Fruit fly (Drosophila melanogaster) whole organism, embryonic: ENCODE measurements around the gene cic.

Source experiments
- ATbp ChIP-seq: fragments of 200-800 bp; sonication (Bioruptor generic); optimal IDR thresholded peaks from 2 replicates; lab custom pipeline; 2017; ENCODE audit warnings: missing biosample characterization, mild to moderate bottlenecking, missing genetic modification characterization, missing genetic modification reagents
- B-H1 ChIP-seq: fragments of 200-800 bp; sonication (Bioruptor generic); IDR thresholded peaks from 3 replicates; pipeline ENCODE4 v1.3.6; 2022; ENCODE audit warnings: missing biosample characterization, missing genetic modification characterization
- CG10147 ChIP-seq: fragments of 200-800 bp; sonication (Bioruptor generic); optimal IDR thresholded peaks from 2 replicates; lab custom pipeline; 2019; ENCODE audit warnings: missing biosample characterization, mild to moderate bottlenecking, missing genetic modification characterization, moderate library complexity
- CG10366 ChIP-seq: fragments of 200-800 bp; sonication (Bioruptor generic); IDR thresholded peaks from 2 replicates; pipeline ENCODE4 v1.3.6; 2022; ENCODE audit warnings: missing biosample characterization, missing genetic modification characterization
- CG10543 ChIP-seq: fragments of 200-800 bp; sonication (Bioruptor generic); optimal IDR thresholded peaks from 3 replicates; lab custom pipeline; 2017; ENCODE audit warnings: missing biosample characterization, mild to moderate bottlenecking, missing genetic modification characterization, moderate library complexity
- CG10565 ChIP-seq: fragments of 200-800 bp; sonication (Bioruptor generic); optimal IDR thresholded peaks from 3 replicates; lab custom pipeline; 2016; ENCODE audit warnings: missing biosample characterization, mild to moderate bottlenecking, missing genetic modification characterization
- CG1233 ChIP-seq: fragments of 200-800 bp; sonication (Bioruptor generic); optimal IDR thresholded peaks from 4 replicates; lab custom pipeline; 2018; ENCODE audit warnings: missing biosample characterization, mild to moderate bottlenecking, missing genetic modification characterization
- CG17186 ChIP-seq: fragments of 200-800 bp; sonication (Bioruptor generic); optimal IDR thresholded peaks from 3 replicates; lab custom pipeline; 2017; ENCODE audit warnings: missing biosample characterization, missing genetic modification reagents, missing genetic modification characterization
- CG17912 ChIP-seq: fragments of 200-800 bp; sonication (Bioruptor generic); optimal IDR thresholded peaks from 2 replicates; lab custom pipeline; 2018; ENCODE audit warnings: missing biosample characterization, mild to moderate bottlenecking, missing genetic modification characterization
- CG18476 ChIP-seq: fragments of 200-800 bp; sonication (Bioruptor generic); optimal IDR thresholded peaks from 2 replicates; lab custom pipeline; 2016; ENCODE audit warnings: missing biosample characterization, mild to moderate bottlenecking, missing genetic modification characterization
- CG2129 ChIP-seq: fragments of 200-800 bp; sonication (Bioruptor generic); IDR thresholded peaks from 2 replicates; pipeline ENCODE4 v1.3.6; 2022; ENCODE audit warnings: missing biosample characterization, missing genetic modification characterization; ENCODE audit not compliant: partially characterized antibody
- CG2875 ChIP-seq: fragments of 200-800 bp; sonication (Bioruptor generic); optimal IDR thresholded peaks from 2 replicates; lab custom pipeline; 2017; ENCODE audit warnings: missing biosample characterization, mild to moderate bottlenecking, missing genetic modification characterization, missing genetic modification reagents
- CG3163 ChIP-seq: fragments of 200-800 bp; sonication (Bioruptor generic); optimal IDR thresholded peaks from 3 replicates; lab custom pipeline; 2016; ENCODE audit warnings: missing biosample characterization, missing genetic modification characterization
- CG33213 ChIP-seq: fragments of 200-800 bp; sonication (Bioruptor generic); optimal IDR thresholded peaks from 3 replicates; lab custom pipeline; 2016; ENCODE audit warnings: missing biosample characterization, missing genetic modification characterization
- CG34376 ChIP-seq: fragments of 200-800 bp; sonication (Bioruptor generic); optimal IDR thresholded peaks from 2 replicates; lab custom pipeline; 2018; ENCODE audit warnings: missing biosample characterization, mild to moderate bottlenecking, missing genetic modification characterization
- CG3995 ChIP-seq: fragments of 200-800 bp; sonication (Bioruptor generic); optimal IDR thresholded peaks from 3 replicates; lab custom pipeline; 2016; ENCODE audit warnings: missing biosample characterization, missing genetic modification characterization
- CG4404 ChIP-seq: fragments of 200-800 bp; sonication (Bioruptor generic); IDR thresholded peaks from 2 replicates; pipeline ENCODE4 v1.3.6; 2022; ENCODE audit warnings: missing biosample characterization, missing genetic modification characterization
- CG8089 ChIP-seq: fragments of 200-800 bp; sonication (Bioruptor generic); optimal IDR thresholded peaks from 3 replicates; lab custom pipeline; 2016; ENCODE audit warnings: missing biosample characterization, missing genetic modification characterization
- CG8290 ChIP-seq, 3 experiments: fragments of 200-800 bp; sonication (Bioruptor generic); optimal IDR thresholded peaks; 2 replicates each; lab custom pipeline; 2016 to 2019; ENCODE audit warnings: missing biosample characterization in 3 of 3, missing genetic modification characterization in 3 of 3, mild to moderate bottlenecking in 2 of 3, moderate library complexity in 1 of 3
- CTCF ChIP-seq: fragments of 200-800 bp; sonication (Bioruptor generic); optimal IDR thresholded peaks from 2 replicates; lab custom pipeline; 2017; ENCODE audit warnings: missing biosample characterization, mild to moderate bottlenecking, missing genetic modification characterization, moderate library complexity
- Chrac-16 ChIP-seq: fragments of 200-800 bp; sonication (Bioruptor generic); optimal IDR thresholded peaks from 3 replicates; lab custom pipeline; 2016; ENCODE audit warnings: missing biosample characterization, missing genetic modification characterization
- Eip74EF ChIP-seq, 2 experiments: fragments of 200-800 bp in 1 of 2; fragments of >200 bp in 1 of 2; sonication (Bioruptor generic) in 1 of 2; optimal IDR thresholded peaks; 2 replicates each; lab custom pipeline; 2017 to 2019; ENCODE audit warnings: missing biosample characterization in 2 of 2, missing genetic modification characterization in 2 of 2, mild to moderate bottlenecking in 1 of 2, moderate library complexity in 1 of 2
- Fer1 ChIP-seq: fragments of 200-800 bp; sonication (Bioruptor generic); optimal IDR thresholded peaks from 2 replicates; lab custom pipeline; 2017; ENCODE audit warnings: missing biosample characterization, mild to moderate bottlenecking, missing genetic modification characterization
- Gsc ChIP-seq: fragments of 200-800 bp; sonication (Bioruptor generic); IDR thresholded peaks from 2 replicates; pipeline ENCODE4 v1.3.6; 2022; ENCODE audit warnings: missing biosample characterization, missing genetic modification characterization
- Gug ChIP-seq: fragments of 200-800 bp; sonication (Bioruptor generic); IDR thresholded peaks from 4 replicates; pipeline ENCODE4 v1.3.6; 2022; ENCODE audit warnings: missing biosample characterization, missing genetic modification characterization
- H2.0 ChIP-seq: fragments of 200-800 bp; sonication (Bioruptor generic); IDR thresholded peaks from 2 replicates; pipeline ENCODE4 v1.3.6; 2022; ENCODE audit warnings: missing biosample characterization, missing genetic modification characterization
- HLH4C ChIP-seq: fragments of 200-800 bp; sonication (Bioruptor generic); IDR thresholded peaks from 3 replicates; pipeline ENCODE4 v1.3.6; 2022; ENCODE audit warnings: missing biosample characterization, missing genetic modification characterization; ENCODE audit not compliant: partially characterized antibody
- Rfx ChIP-seq: fragments of 200-800 bp; sonication (Bioruptor generic); IDR thresholded peaks from 2 replicates; pipeline ENCODE4 v1.3.6; 2022; ENCODE audit warnings: missing biosample characterization, missing genetic modification characterization
- Taf1 ChIP-seq: fragments of 200-800 bp; sonication (Bioruptor generic); IDR thresholded peaks from 2 replicates; pipeline ENCODE4 v1.3.6; 2022; ENCODE audit warnings: missing biosample characterization, missing genetic modification characterization
- ara ChIP-seq: fragments of 200-800 bp; sonication (Bioruptor generic); IDR thresholded peaks from 2 replicates; pipeline ENCODE4 v1.3.6; 2022; ENCODE audit warnings: missing biosample characterization, missing genetic modification characterization
- bbx ChIP-seq: fragments of 200-800 bp; sonication (Bioruptor generic); IDR thresholded peaks from 2 replicates; pipeline ENCODE4 v1.3.6; 2022; ENCODE audit warnings: missing biosample characterization, missing genetic modification characterization; ENCODE audit not compliant: partially characterized antibody
- btn ChIP-seq: fragments of 200-800 bp; sonication (Bioruptor generic); optimal IDR thresholded peaks from 2 replicates; lab custom pipeline; 2016; ENCODE audit warnings: missing biosample characterization, missing genetic modification characterization
- crc ChIP-seq: fragments of 200-800 bp; sonication (Bioruptor generic); optimal IDR thresholded peaks from 2 replicates; lab custom pipeline; 2016; ENCODE audit warnings: missing biosample characterization, missing genetic modification characterization
- croc ChIP-seq: fragments of 200-800 bp; sonication (Bioruptor generic); conservative IDR thresholded peaks from 3 replicates; pipeline ENCODE4 v1.3.6; 2022; ENCODE audit warnings: missing biosample characterization, missing genetic modification characterization
- dysf ChIP-seq: fragments of 200-800 bp; sonication (Bioruptor generic); IDR thresholded peaks from 3 replicates; pipeline ENCODE4 v1.3.6; 2022; ENCODE audit warnings: missing biosample characterization, missing genetic modification characterization
- fd64A ChIP-seq: fragments of 200-800 bp; sonication (Bioruptor generic); optimal IDR thresholded peaks from 3 replicates; lab custom pipeline; 2018; ENCODE audit warnings: missing biosample characterization, mild to moderate bottlenecking, missing genetic modification characterization
- gem ChIP-seq: fragments of 200-800 bp; sonication (Bioruptor generic); optimal IDR thresholded peaks from 2 replicates; lab custom pipeline; 2019; ENCODE audit warnings: missing biosample characterization, mild to moderate bottlenecking, missing genetic modification characterization, moderate library complexity
- gsb-n ChIP-seq: fragments of 200-800 bp; sonication (Bioruptor generic); optimal IDR thresholded peaks from 3 replicates; lab custom pipeline; 2018; ENCODE audit warnings: missing biosample characterization, mild to moderate bottlenecking, missing genetic modification characterization
- jumu ChIP-seq: fragments of 200-800 bp; sonication (Bioruptor generic); optimal IDR thresholded peaks from 3 replicates; lab custom pipeline; 2016; ENCODE audit warnings: missing biosample characterization, missing genetic modification characterization
- maf-S ChIP-seq: fragments of 200-800 bp; sonication (Bioruptor generic); optimal IDR thresholded peaks from 2 replicates; lab custom pipeline; 2016; ENCODE audit warnings: missing biosample characterization, missing genetic modification characterization
- mam ChIP-seq: fragments of 200-800 bp; sonication (Bioruptor generic); optimal IDR thresholded peaks from 3 replicates; lab custom pipeline; 2016; ENCODE audit warnings: missing biosample characterization, missing genetic modification characterization
- odd ChIP-seq: fragments of 200-800 bp; sonication (Bioruptor generic); optimal IDR thresholded peaks from 2 replicates; lab custom pipeline; 2017; ENCODE audit warnings: missing biosample characterization, mild to moderate bottlenecking, missing genetic modification characterization
- onecut ChIP-seq: fragments of 200-800 bp; sonication (Bioruptor generic); IDR thresholded peaks from 2 replicates; pipeline ENCODE4 v1.3.6; 2022; ENCODE audit warnings: missing biosample characterization, missing genetic modification characterization
- rib ChIP-seq: fragments of 200-800 bp; sonication (Bioruptor generic); IDR thresholded peaks from 2 replicates; pipeline ENCODE4 v1.3.6; 2022; ENCODE audit warnings: missing biosample characterization, missing genetic modification characterization
- run ChIP-seq: fragments of 200-800 bp; sonication (Bioruptor generic); optimal IDR thresholded peaks from 3 replicates; lab custom pipeline; 2018; ENCODE audit warnings: missing biosample characterization, mild to moderate bottlenecking, missing genetic modification characterization
- seq ChIP-seq: fragments of 200-800 bp; sonication (Bioruptor generic); IDR thresholded peaks from 2 replicates; pipeline ENCODE4 v1.3.6; 2022; ENCODE audit warnings: missing biosample characterization, missing genetic modification characterization
- sr ChIP-seq: fragments of 200-800 bp; sonication (Bioruptor generic); IDR thresholded peaks from 3 replicates; pipeline ENCODE4 v1.3.6; 2022; ENCODE audit warnings: missing biosample characterization, missing genetic modification characterization
- stc ChIP-seq: fragments of 200-800 bp; sonication (Bioruptor generic); IDR thresholded peaks from 2 replicates; pipeline ENCODE4 v1.3.6; 2022; ENCODE audit warnings: missing biosample characterization, missing genetic modification characterization
- tap ChIP-seq: fragments of 200-800 bp; optimal IDR thresholded peaks from 3 replicates; lab custom pipeline; 2019; ENCODE audit warnings: missing biosample characterization, mild to moderate bottlenecking, missing genetic modification characterization, moderate library complexity
- ttk ChIP-seq: fragments of 200-800 bp; sonication (Bioruptor generic); IDR thresholded peaks from 2 replicates; pipeline ENCODE4 v2.1.2; 2022; ENCODE audit warnings: missing biosample characterization, missing genetic modification characterization
- twi ChIP-seq: fragments of 200-800 bp; optimal IDR thresholded peaks from 2 replicates; lab custom pipeline; 2019; ENCODE audit warnings: missing biosample characterization, mild to moderate bottlenecking, missing genetic modification characterization, moderate library complexity
- zf30C ChIP-seq: fragments of 200-800 bp; sonication (Bioruptor generic); optimal IDR thresholded peaks from 3 replicates; lab custom pipeline; 2018; ENCODE audit warnings: missing biosample characterization, mild to moderate bottlenecking, missing genetic modification characterization

Gene cic

DNA sequence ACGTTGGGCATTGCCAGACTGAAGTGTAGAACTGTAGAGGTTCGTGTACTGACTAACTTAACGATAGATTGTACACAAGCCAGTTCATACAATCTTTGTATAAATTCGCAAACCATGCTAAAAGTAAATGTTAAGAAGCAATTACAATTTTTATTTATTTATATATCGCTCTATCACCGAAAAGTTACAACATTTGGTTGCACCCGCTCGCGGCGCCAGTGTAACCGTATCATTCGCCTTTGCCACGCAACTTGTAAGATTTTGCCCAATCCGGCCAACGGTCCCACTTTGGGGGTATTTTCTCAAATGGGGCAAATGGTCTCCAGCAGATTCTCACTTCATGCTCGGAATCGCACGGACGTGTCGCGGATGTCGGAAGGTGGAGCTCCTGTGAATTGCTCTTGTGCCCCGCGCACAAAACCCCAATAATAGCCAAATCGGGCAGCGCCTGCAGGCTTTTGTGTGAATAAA lies at the start of gene cic (continued):
- TF ChIP-seq CG4404 (GFP tag; lab: Robert Waterston, UW) (no peak), run (tag; lab: Kevin White, UChicago) (no peak), CG1233 (GFP tag; lab: Kevin White, UChicago) (no peak), stc (0 out of 2 replicates have a peak, but pooled peaks have one; percentile 24), CG17912 (GFP tag; lab: Kevin White, UChicago) (peak; percentile 23), Fer1 (no peak), ATbp (GFP tag; lab: Kevin White, UChicago) (no peak), rib (GFP tag; lab: Robert Waterston, UW) (peak; percentile 55), odd (no peak), Rfx (GFP tag; lab: Robert Waterston, UW) (0 out of 2 replicates have a peak, but pooled peaks have one; percentile 9), CG18476 (no peak), Gug (GFP tag; lab: Robert Waterston, UW) (no peak), CG33213 (peak; percentile 82), sr (GFP tag; lab: Robert Waterston, UW) (no peak), CG10543 (GFP tag; lab: Kevin White, UChicago) (peak; percentile 45), CG10366 (GFP tag; lab: Robert Waterston, UW) (no peak), btn (GFP tag; lab: Kevin White, UChicago) (no peak), mam (GFP tag; lab: Kevin White, UChicago) (no peak), Chrac-16 (no peak), dysf (GFP tag; lab: Robert Waterston, UW) (no peak), CG10565 (no peak), onecut (no peak), zf30C (GFP tag; lab: Kevin White, UChicago) (no peak), CG8290 (GFP tag; optimal IDR thresholded peaks at IDR 0.05; lab: Kevin White, UChicago) (no peak), CG8290 (tag; optimal IDR thresholded peaks at IDR 0.05; lab: Kevin White, UChicago) (peak in 1 of 2 experiments; percentile 5), CG17186 (no peak), CG10147 (GFP tag; lab: Kevin White, UChicago) (no peak), CTCF (GFP tag; lab: Kevin White, UChicago) (peak; percentile 59), CG8089 (no peak), bbx (GFP tag; lab: Robert Waterston, UW) (peak; percentile 39), maf-S (no peak), fd64A (GFP tag; lab: Kevin White, UChicago) (no peak), crc (GFP tag; lab: Kevin White, UChicago) (no peak), gsb-n (no peak), CG3995 (no peak), ttk (GFP tag; lab: Robert Waterston, UW) (no peak), seq (no peak), CG2875 (GFP tag; lab: Kevin White, UChicago) (no peak), croc (no peak), HLH4C (GFP tag; lab: Robert Waterston, UW) (no peak; the same call in none of the 3 replicates), Eip74EF (GFP tag; optimal IDR thresholded peaks at IDR 0.05; lab: Kevin White, UChicago) (no peak), Gsc (GFP tag; lab: Robert Waterston, UW) (no peak), tap (tag; lab: Kevin White, UChicago) (no peak), ara (GFP tag; lab: Robert Waterston, UW) (peak; percentile 31), CG3163 (no peak), jumu (no peak), H2.0 (GFP tag; lab: Robert Waterston, UW) (no peak), CG34376 (GFP tag; lab: Kevin White, UChicago) (no peak), CG2129 (GFP tag; lab: Robert Waterston, UW) (no peak), Taf1 (GFP tag; lab: Robert Waterston, UW) (no peak), B-H1 (GFP tag; lab: Robert Waterston, UW) (no peak), gem (tag; lab: Kevin White, UChicago) (no peak), twi (tag; lab: Kevin White, UChicago) (no peak)
